Fruit fly (Drosophila melanogaster) whole organism, wandering third instar larva: ENCODE data around the gene CaBP1.

Experiments
- Abd-B ChIP-seq: fragments of >200 bp; optimal IDR thresholded peaks from 2 replicates; lab custom pipeline; 2017; ENCODE audit warnings: missing biosample characterization, missing genetic modification characterization
- Mio ChIP-seq: sonication (Bioruptor generic); optimal IDR thresholded peaks from 2 replicates; lab custom pipeline; 2016; ENCODE audit warnings: missing biosample characterization, missing genetic modification characterization
- dl ChIP-seq, 2 experiments: fragments of 175-275, 200-275 bp in 1 of 2; fragments of 200-275 bp in 1 of 2; sonication (Bioruptor generic); optimal IDR thresholded peaks; lab custom pipeline; 2018; ENCODE audit warnings: mild to moderate bottlenecking in 2 of 2, missing biosample characterization in 2 of 2, missing genetic modification characterization in 2 of 2, moderate library complexity in 2 of 2; ENCODE audit not compliant: partially characterized antibody in 2 of 2, insufficient read depth in 1 of 2
- dsf ChIP-seq: sonication (Bioruptor generic); optimal IDR thresholded peaks from 2 replicates; lab custom pipeline; 2016; ENCODE audit warnings: missing biosample characterization, missing genetic modification characterization, borderline replicate concordance
- ey ChIP-seq: fragments of 200-800 bp; sonication (Bioruptor generic); optimal IDR thresholded peaks from 2 replicates; lab custom pipeline; 2016; ENCODE audit warnings: missing biosample characterization, missing genetic modification characterization
- h ChIP-seq: fragments of 200-800 bp; sonication (Bioruptor generic); optimal IDR thresholded peaks from 3 replicates; lab custom pipeline; 2016; ENCODE audit warnings: missing biosample characterization, mild to moderate bottlenecking, missing genetic modification characterization
- pan ChIP-seq: fragments of >200 bp; optimal IDR thresholded peaks from 2 replicates; lab custom pipeline; 2017
- psq ChIP-seq: fragments of 200-800 bp; sonication (Bioruptor generic); optimal IDR thresholded peaks from 3 replicates; lab custom pipeline; 2017; ENCODE audit warnings: missing biosample characterization, mild to moderate bottlenecking, missing genetic modification characterization, moderate library complexity

DNA sequence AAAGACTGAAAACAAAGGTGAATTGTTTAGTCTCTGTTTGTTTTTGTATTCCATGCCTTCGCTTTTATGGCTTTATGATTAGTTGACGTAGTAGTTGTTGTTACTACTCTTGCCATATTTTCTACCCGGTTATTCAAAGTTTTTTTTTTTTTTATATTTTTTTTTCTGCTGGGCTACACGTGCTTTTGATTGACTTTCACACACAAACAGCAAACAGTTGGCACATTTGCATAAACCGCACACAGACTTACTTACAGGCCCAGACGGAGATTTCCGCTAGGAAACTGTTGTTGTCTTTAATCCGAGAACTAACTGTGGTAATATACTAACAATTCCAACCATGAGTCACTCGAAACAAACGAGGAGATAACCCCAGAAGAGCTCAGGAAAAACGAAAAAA, 40.7 kb downstream of the CaBP1 start:
- TF ChIP-seq h (GFP tag; lab: Kevin White, UChicago) (no peak), dl (GFP tag; optimal IDR thresholded peaks at IDR 0.05; lab: Kevin White, UChicago; ENCODE audit: insufficient read depth in 1 of 2, partially characterized antibody in 2 of 2) (no peak), dsf (GFP tag; lab: Kevin White, UChicago) (no peak), Mio (GFP tag; lab: Kevin White, UChicago) (no peak), Abd-B (GFP tag; lab: Kevin White, UChicago) (no peak), ey (GFP tag; lab: Kevin White, UChicago) (no peak), psq (GFP tag; lab: Kevin White, UChicago) (no peak), pan (lab: Kevin White, UChicago) (no peak)
